Fruit fly (Drosophila melanogaster) whole organism, wandering third instar larva: ENCODE measurements around the gene CG33160.
A peak's percentile ranks its signal among the peaks of the same experiment; 100 is the strongest.

Experiments used
- Abd-B ChIP-seq: fragments of >200 bp; optimal IDR thresholded peaks from 2 replicates; lab custom pipeline; 2017; ENCODE audit warnings: missing biosample characterization, missing genetic modification characterization
- CG32264 ChIP-seq: fragments of 200-800 bp; sonication (Bioruptor generic); optimal IDR thresholded peaks from 2 replicates; lab custom pipeline; 2016; ENCODE audit warnings: missing biosample characterization, missing genetic modification characterization
- CG9705 ChIP-seq: fragments of 200-800 bp; sonication (Bioruptor generic); optimal IDR thresholded peaks from 2 replicates; lab custom pipeline; 2018; ENCODE audit warnings: missing biosample characterization, mild to moderate bottlenecking, missing genetic modification characterization
- CrebA ChIP-seq: fragments of 200-800 bp; sonication (Bioruptor generic); optimal IDR thresholded peaks from 2 replicates; lab custom pipeline; 2016; ENCODE audit warnings: missing biosample characterization, mild to moderate bottlenecking, missing genetic modification characterization, borderline replicate concordance
- Dfd ChIP-seq: fragments of >200 bp; optimal IDR thresholded peaks from 2 replicates; lab custom pipeline; 2017; ENCODE audit warnings: missing biosample characterization, missing genetic modification characterization
- Dif ChIP-seq: fragments of 200-275, 200-300 bp; sonication (Bioruptor generic); optimal IDR thresholded peaks from 2 replicates; lab custom pipeline; 2018; ENCODE audit warnings: missing biosample characterization, missing genetic modification characterization; ENCODE audit not compliant: partially characterized antibody
- GATAd ChIP-seq: sonication (Bioruptor generic); optimal IDR thresholded peaks from 2 replicates; lab custom pipeline; 2016; ENCODE audit warnings: missing biosample characterization, missing genetic modification characterization
- HLH106 ChIP-seq: fragments of 200-800 bp; optimal IDR thresholded peaks from 3 replicates; lab custom pipeline; 2019; ENCODE audit warnings: missing biosample characterization, mild to moderate bottlenecking, missing genetic modification characterization, moderate library complexity
- Hnf4 ChIP-seq: fragments of 200-800 bp; sonication (Bioruptor generic); optimal IDR thresholded peaks from 2 replicates; lab custom pipeline; 2016; ENCODE audit warnings: missing biosample characterization, mild to moderate bottlenecking, missing genetic modification characterization
- Hr78 ChIP-seq: fragments of >200 bp; optimal IDR thresholded peaks from 2 replicates; lab custom pipeline; 2017; ENCODE audit warnings: missing biosample characterization, missing genetic modification characterization
- Hr83 ChIP-seq: fragments of 200-300 bp; sonication (Bioruptor generic); optimal IDR thresholded peaks from 2 replicates; lab custom pipeline; 2016; ENCODE audit warnings: missing biosample characterization, mild to moderate bottlenecking, missing genetic modification characterization, moderate library complexity; ENCODE audit not compliant: poor library complexity, severe bottlenecking
- Jra ChIP-seq: sonication (Bioruptor generic); optimal IDR thresholded peaks from 2 replicates; lab custom pipeline; 2016; ENCODE audit warnings: missing biosample characterization, missing genetic modification characterization
- Mio ChIP-seq: sonication (Bioruptor generic); optimal IDR thresholded peaks from 2 replicates; lab custom pipeline; 2016; ENCODE audit warnings: missing biosample characterization, missing genetic modification characterization
- Myc ChIP-seq: fragments of >200 bp; optimal IDR thresholded peaks from 2 replicates; lab custom pipeline; 2017
- N ChIP-seq: fragments of >200 bp; optimal IDR thresholded peaks from 2 replicates; lab custom pipeline; 2018; ENCODE audit warnings: missing biosample characterization, missing external identifiers, missing genetic modification characterization
- OdsH ChIP-seq: fragments of 200-800 bp; sonication (Bioruptor generic); optimal IDR thresholded peaks from 2 replicates; lab custom pipeline; 2016; ENCODE audit warnings: missing biosample characterization, mild to moderate bottlenecking, missing genetic modification characterization
- Rel ChIP-seq, 2 experiments: fragments of 200-800 bp; sonication (Bioruptor generic) in 1 of 2; optimal IDR thresholded peaks; 2 replicates in 1 of 2; 3 replicates in 1 of 2; lab custom pipeline; 2016 to 2019; ENCODE audit warnings: mild to moderate bottlenecking in 2 of 2, missing biosample characterization in 2 of 2, missing genetic modification characterization in 2 of 2, moderate library complexity in 1 of 2
- Sp1 ChIP-seq: fragments of 200-800 bp; sonication (Bioruptor generic); optimal IDR thresholded peaks from 3 replicates; lab custom pipeline; 2019; ENCODE audit warnings: missing biosample characterization, mild to moderate bottlenecking, missing genetic modification characterization, moderate library complexity
- Vsx2 ChIP-seq: fragments of 200-300, 225-300 bp; sonication (Bioruptor generic); optimal IDR thresholded peaks from 2 replicates; lab custom pipeline; 2018; ENCODE audit warnings: missing biosample characterization, missing genetic modification characterization; ENCODE audit not compliant: partially characterized antibody
- br ChIP-seq: fragments of 200-800 bp; sonication (Bioruptor generic); optimal IDR thresholded peaks from 2 replicates; lab custom pipeline; 2016; ENCODE audit warnings: missing biosample characterization, missing genetic modification characterization
- brk ChIP-seq: fragments of 200-800 bp; sonication (Bioruptor generic); optimal IDR thresholded peaks from 2 replicates; lab custom pipeline; 2016; ENCODE audit warnings: missing biosample characterization, mild to moderate bottlenecking, missing genetic modification characterization
- dl ChIP-seq, 2 experiments: fragments of 175-275, 200-275 bp in 1 of 2; fragments of 200-275 bp in 1 of 2; sonication (Bioruptor generic); optimal IDR thresholded peaks; lab custom pipeline; 2018; ENCODE audit warnings: mild to moderate bottlenecking in 2 of 2, missing biosample characterization in 2 of 2, missing genetic modification characterization in 2 of 2, moderate library complexity in 2 of 2; ENCODE audit not compliant: partially characterized antibody in 2 of 2, insufficient read depth in 1 of 2
- dmrt93B ChIP-seq: fragments of 200-800 bp; sonication (Bioruptor generic); optimal IDR thresholded peaks from 2 replicates; lab custom pipeline; 2018; ENCODE audit warnings: missing biosample characterization, mild to moderate bottlenecking, missing genetic modification characterization
- dsf ChIP-seq: sonication (Bioruptor generic); optimal IDR thresholded peaks from 2 replicates; lab custom pipeline; 2016; ENCODE audit warnings: missing biosample characterization, missing genetic modification characterization, borderline replicate concordance
- ey ChIP-seq: fragments of 200-800 bp; sonication (Bioruptor generic); optimal IDR thresholded peaks from 2 replicates; lab custom pipeline; 2016; ENCODE audit warnings: missing biosample characterization, missing genetic modification characterization
- foxo ChIP-seq, 2 experiments: fragments of 200-800 bp; sonication (Bioruptor generic); optimal IDR thresholded peaks; 2 replicates in 1 of 2; 3 replicates in 1 of 2; lab custom pipeline; 2016 to 2017; ENCODE audit warnings: missing biosample characterization in 2 of 2, missing genetic modification characterization in 2 of 2
- fru ChIP-seq: fragments of 200-800 bp; sonication (Bioruptor generic); optimal IDR thresholded peaks from 3 replicates; lab custom pipeline; 2016; ENCODE audit warnings: missing biosample characterization, mild to moderate bottlenecking, missing genetic modification characterization
- h ChIP-seq: fragments of 200-800 bp; sonication (Bioruptor generic); optimal IDR thresholded peaks from 3 replicates; lab custom pipeline; 2016; ENCODE audit warnings: missing biosample characterization, mild to moderate bottlenecking, missing genetic modification characterization
- jim ChIP-seq: fragments of 175-275, 200-325 bp; sonication (Bioruptor generic); optimal IDR thresholded peaks from 2 replicates; lab custom pipeline; 2016; ENCODE audit warnings: missing biosample characterization, mild to moderate bottlenecking, missing genetic modification characterization
- lola ChIP-seq: fragments of >200 bp; optimal IDR thresholded peaks from 2 replicates; lab custom pipeline; 2017; ENCODE audit warnings: missing biosample characterization, missing genetic modification characterization
- pan ChIP-seq: fragments of >200 bp; optimal IDR thresholded peaks from 2 replicates; lab custom pipeline; 2017
- psq ChIP-seq: fragments of 200-800 bp; sonication (Bioruptor generic); optimal IDR thresholded peaks from 3 replicates; lab custom pipeline; 2017; ENCODE audit warnings: missing biosample characterization, mild to moderate bottlenecking, missing genetic modification characterization, moderate library complexity
- rgr ChIP-seq: fragments of 200-800 bp; sonication (Bioruptor generic); optimal IDR thresholded peaks from 3 replicates; lab custom pipeline; 2016; ENCODE audit warnings: missing biosample characterization, mild to moderate bottlenecking, missing genetic modification characterization
- sage ChIP-seq: fragments of 200-800 bp; sonication (Bioruptor generic); optimal IDR thresholded peaks from 2 replicates; lab custom pipeline; 2016; ENCODE audit warnings: missing biosample characterization, mild to moderate bottlenecking, missing genetic modification characterization
- sv ChIP-seq: fragments of 200-800 bp; sonication (Bioruptor generic); optimal IDR thresholded peaks from 3 replicates; lab custom pipeline; 2016; ENCODE audit warnings: missing biosample characterization, missing genetic modification characterization
- tai ChIP-seq: sonication (Bioruptor generic); optimal IDR thresholded peaks from 2 replicates; lab custom pipeline; 2016; ENCODE audit warnings: missing biosample characterization, missing genetic modification characterization
- usp ChIP-seq: fragments of >200 bp; optimal IDR thresholded peaks from 2 replicates; lab custom pipeline; 2017; ENCODE audit warnings: missing biosample characterization, missing genetic modification characterization
- woc ChIP-seq: sonication (Bioruptor generic); optimal IDR thresholded peaks from 2 replicates; lab custom pipeline; 2016; ENCODE audit warnings: missing biosample characterization, mild to moderate bottlenecking, missing genetic modification characterization

CG33160 gene

dm6 chr3L:3224740-3225719 is 18.9 kb upstream of the CG33160 start, which contains the start of gene Larp4B:
TSS of gene Larp4B (plus strand) at chr3L:3224838.
- peak; percentile 27 for TF ChIP-seq Jra (GFP tag; lab: Kevin White, UChicago)
- peak; percentile 13 for TF ChIP-seq h (GFP tag; lab: Kevin White, UChicago)
- peak; percentile 36 for TF ChIP-seq rgr (GFP tag; lab: Kevin White, UChicago)
- peak in 1 of 2 experiments; percentile 17 for TF ChIP-seq foxo (GFP tag; optimal IDR thresholded peaks at IDR 0.05; lab: Kevin White, UChicago)
- TF ChIP-seq jim (GFP tag; lab: Kevin White, UChicago): no peak
- peak; percentile 6 for TF ChIP-seq Sp1 (GFP tag; lab: Kevin White, UChicago)
- no peak for TF ChIP-seq Hr78 (GFP tag; lab: Kevin White, UChicago)
- no peak for TF ChIP-seq Rel (GFP tag; optimal IDR thresholded peaks at IDR 0.05; lab: Kevin White, UChicago)
- peak; percentile 97 for TF ChIP-seq Rel (tag; optimal IDR thresholded peaks at IDR 0.05; lab: Kevin White, UChicago)

DNA sequence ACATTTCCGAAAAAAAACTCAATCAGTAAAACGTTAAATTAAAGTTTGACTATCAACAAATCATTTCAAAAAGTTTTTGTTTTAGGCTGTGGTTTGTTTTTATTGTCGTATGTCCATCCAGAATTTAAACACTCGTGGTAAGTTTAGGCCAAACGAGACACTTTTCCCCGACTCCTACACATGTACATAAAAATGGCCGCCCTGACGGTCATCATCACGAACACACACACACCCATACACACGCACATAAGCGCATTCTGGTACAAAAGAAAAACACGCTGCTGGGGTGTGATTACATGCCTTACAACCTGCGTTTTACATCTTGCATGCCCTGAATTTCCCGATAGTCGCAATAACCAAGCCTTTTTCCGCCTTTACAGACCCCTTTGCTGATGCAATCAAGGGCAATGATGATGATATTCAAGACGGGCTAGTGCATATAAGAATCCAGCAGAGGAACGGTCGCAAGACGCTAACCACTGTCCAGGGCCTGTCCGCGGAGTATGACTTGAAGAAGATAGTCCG is 17.3 kb upstream of the CG33160 start:
- TF ChIP-seq ey (no peak), foxo (GFP tag; optimal IDR thresholded peaks at IDR 0.05; lab: Kevin White, UChicago) (no peak)

- TF ChIP-seq Dif (GFP tag; lab: Kevin White, UChicago) (peak; percentile 14), foxo (GFP tag; optimal IDR thresholded peaks at IDR 0.05; lab: Kevin White, UChicago) (peak in 1 of 2 experiments; percentile 90), woc (GFP tag; lab: Kevin White, UChicago) (peak; percentile 45), CG32264 (GFP tag; lab: Kevin White, UChicago) (peak; percentile 65), fru (peak; percentile 55), CrebA (GFP tag; lab: Kevin White, UChicago) (no peak), Dfd (GFP tag; lab: Kevin White, UChicago) (no peak), HLH106 (tag; lab: Kevin White, UChicago) (peak; percentile 86), dmrt93B (GFP tag; lab: Kevin White, UChicago) (peak; percentile 96), rgr (GFP tag; lab: Kevin White, UChicago) (peak; percentile 96), brk (GFP tag; lab: Kevin White, UChicago) (no peak), OdsH (peak; percentile 84), psq (GFP tag; lab: Kevin White, UChicago) (peak; percentile 75), Hr78 (GFP tag; lab: Kevin White, UChicago) (no peak), Rel (GFP tag; optimal IDR thresholded peaks at IDR 0.05; lab: Kevin White, UChicago) (no peak), Rel (tag; optimal IDR thresholded peaks at IDR 0.05; lab: Kevin White, UChicago) (peak; percentile 59), ey (peak; percentile 66), lola (GFP tag; lab: Kevin White, UChicago) (no peak), sage (GFP tag; lab: Kevin White, UChicago) (no peak), Myc (lab: Kevin White, UChicago) (peak; percentile 65), h (GFP tag; lab: Kevin White, UChicago) (peak; percentile 89), Mio (GFP tag; lab: Kevin White, UChicago) (peak; percentile 85), Hnf4 (GFP tag; lab: Kevin White, UChicago) (peak; percentile 82), CG9705 (GFP tag; lab: Kevin White, UChicago) (peak; percentile 92), GATAd (no peak), Abd-B (no peak), Vsx2 (GFP tag; lab: Kevin White, UChicago) (no peak), usp (GFP tag; lab: Kevin White, UChicago) (no peak), jim (GFP tag; lab: Kevin White, UChicago) (no peak), N (GFP tag; lab: Kevin White, UChicago) (no peak), br (peak; percentile 66), sv (GFP tag; lab: Kevin White, UChicago) (peak; percentile 92), tai (GFP tag; lab: Kevin White, UChicago) (no peak), pan (lab: Kevin White, UChicago) (no peak), Hr83 (GFP tag; lab: Kevin White, UChicago) (peak; percentile 99), Jra (GFP tag; lab: Kevin White, UChicago) (peak; percentile 84), dsf (peak; percentile 83), Sp1 (GFP tag; lab: Kevin White, UChicago) (peak; percentile 91), dl (GFP tag; optimal IDR thresholded peaks at IDR 0.05; lab: Kevin White, UChicago; ENCODE audit: insufficient read depth in 1 of 2, partially characterized antibody in 2 of 2) (no peak)
- TF ChIP-seq, all 38 proteins: peak for 23
These were observed 16.7 kb upstream of the CG33160 start, which contains the start of the genes RpL28 and eIF1 for dm6 chr3L:3222643-3223389. TSS of gene RpL28 (minus strand) at chr3L:3222960. TSS of gene eIF1 (plus strand) at chr3L:3223341.
